Worm (Caenorhabditis elegans) whole organism, L3 larva: ENCODE results near the gene srh-136.

Source experiments
- ZK546.5 ChIP-seq: sonication (generic microtip); optimal IDR thresholded peaks from 2 replicates; lab custom pipeline; 2017; ENCODE audit warnings: missing biosample characterization, missing genetic modification characterization
- elt-2 ChIP-seq: sonication (generic microtip); optimal IDR thresholded peaks from 2 replicates; lab custom pipeline; 2016; ENCODE audit warnings: missing genetic modification reagents, mild to moderate bottlenecking, missing genetic modification characterization, missing compliant biosample characterization

- TF ChIP-seq elt-2 (peak; percentile 36), ZK546.5 (tag; lab: Kevin White, UChicago) (no peak)
These were observed 40.6 kb upstream of the srh-136 start, which contains the start of gene Y32B12B.2 for ce11 chrV:16537908-16538446.
